Worm (Caenorhabditis elegans) whole organism, late embryonic: Measurements from ENCODE around the gene F31F7.2.

Experiments
- hlh-30 ChIP-seq: sonication (generic microtip); optimal IDR thresholded peaks from 2 replicates; lab custom pipeline; 2017; ENCODE audit warnings: antibody characterized with exemption, missing genetic modification characterization, missing compliant biosample characterization; ENCODE audit not compliant: insufficient read depth
- unc-42 ChIP-seq: sonication (generic microtip); optimal IDR thresholded peaks from 2 replicates; lab custom pipeline; 2016; ENCODE audit warnings: missing genotype, missing genetic modification characterization, missing compliant biosample characterization

ce11 chrV:6292401-6292800 lies 21.7 kb downstream of the F31F7.2 start, which contains the start of gene K12B6.9:
- no peak for TF ChIP-seq hlh-30
- no peak for TF ChIP-seq unc-42 (tag; lab: Kevin White, UChicago)
